Worm (Caenorhabditis elegans) whole organism, midembryonic: Measurements from ENCODE around the gene nhr-280.

ENCODE experiments used
- flt-1 ChIP-seq: fragments of 200-800 bp; sonication (Bioruptor generic); IDR thresholded peaks from 2 replicates; pipeline ENCODE4 v1.3.6; 2022; ENCODE audit warnings: missing genetic modification characterization, missing compliant biosample characterization
- ref-1 ChIP-seq: fragments of 200-800 bp; sonication (Bioruptor generic); conservative IDR thresholded peaks from 2 replicates; pipeline ENCODE4 v1.3.6; 2022; ENCODE audit warnings: missing genetic modification reagents, missing genetic modification characterization, missing compliant biosample characterization

- TF ChIP-seq flt-1 (GFP tag; lab: Robert Waterston, UW) (no peak), ref-1 (GFP tag; lab: Robert Waterston, UW) (no peak)
These were observed 43.0 kb upstream of the nhr-280 start, which contains the start of gene F40G9.19 for ce11 chrIII:173501-173900.
